Worm (Caenorhabditis elegans): Measurements from ENCODE around the gene vps-29.

Gene vps-29

ce11 chrIII:10132495-10133450, 19.9 kb upstream of the vps-29 start:
- TF ChIP-seq elt-1 (tag; optimal IDR thresholded peaks at IDR 0.05) = no peak
- peak; percentile 42 for TF ChIP-seq nhr-25 (tag; optimal IDR thresholded peaks at IDR 0.05)
- no peak for TF ChIP-seq ztf-4 (tag; optimal IDR thresholded peaks at IDR 0.05)
- no peak for TF ChIP-seq lin-13 (GFP tag; optimal IDR thresholded peaks at IDR 0.05)
- TF ChIP-seq fos-1 (tag; optimal IDR thresholded peaks at IDR 0.05) = peak; percentile 46
- no peak for TF ChIP-seq nhr-11 (tag; optimal IDR thresholded peaks at IDR 0.05)
- peak; percentile 7 for TF ChIP-seq egl-27 (tag; optimal IDR thresholded peaks at IDR 0.05)
- TF ChIP-seq ceh-82 (tag; optimal IDR thresholded peaks at IDR 0.05) = no peak
- no peak for TF ChIP-seq unc-39 (tag; optimal IDR thresholded peaks at IDR 0.05)
- peak; percentile 20 for TF ChIP-seq Y55F3AM.14 (GFP tag; optimal IDR thresholded peaks at IDR 0.05)
- peak; percentile 8 for TF ChIP-seq crh-2 (tag; optimal IDR thresholded peaks at IDR 0.05)
- TF ChIP-seq blmp-1 (tag; optimal IDR thresholded peaks at IDR 0.05; ENCODE audit: insufficient read depth) = peak; percentile 45
- TF ChIP-seq nhr-6 (tag; optimal IDR thresholded peaks at IDR 0.05) = no peak
- peak; percentile 43 for TF ChIP-seq gmeb-1 (tag; optimal IDR thresholded peaks at IDR 0.05)
- TF ChIP-seq lin-39 (tag; optimal IDR thresholded peaks at IDR 0.05) = no peak
- TF ChIP-seq lsy-2 (tag; optimal IDR thresholded peaks at IDR 0.05) = peak in 1 of 2 experiments; percentile 25

DNA sequence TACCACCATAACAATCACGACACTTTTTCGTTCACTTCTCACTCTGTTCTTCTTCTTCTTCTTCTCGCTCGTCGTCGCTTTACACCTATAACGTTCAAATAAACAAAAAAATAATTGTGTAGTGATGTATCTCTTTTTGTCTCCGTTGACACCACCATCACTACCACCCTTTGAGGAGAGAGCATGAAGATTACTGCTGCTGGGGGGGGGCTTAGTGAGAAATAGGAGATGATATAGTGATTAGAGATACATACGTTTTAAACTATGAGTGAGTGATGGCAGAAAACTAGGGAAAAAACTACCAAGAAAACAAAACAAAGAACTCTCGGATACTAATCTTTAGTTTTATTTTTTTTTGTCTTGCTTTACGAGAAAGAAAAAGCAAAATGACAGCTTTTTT, 13.5 kb upstream of the vps-29 start:
- TF ChIP-seq unc-62 (GFP tag; optimal IDR thresholded peaks at IDR 0.05) (no peak), blmp-1 (tag; optimal IDR thresholded peaks at IDR 0.05; ENCODE audit: insufficient read depth) (no peak), nhr-129 (tag; optimal IDR thresholded peaks at IDR 0.05) (peak; percentile 19), unc-55 (GFP tag; optimal IDR thresholded peaks at IDR 0.05) (peak; percentile 26), lsy-2 (tag; optimal IDR thresholded peaks at IDR 0.05) (peak in 1 of 2 experiments; percentile 34), ceh-82 (tag; optimal IDR thresholded peaks at IDR 0.05) (no peak), R02D3.7 (tag; optimal IDR thresholded peaks at IDR 0.05) (no peak), sma-9 (GFP tag; optimal IDR thresholded peaks at IDR 0.05) (peak; percentile 35), sma-9 (tag; optimal IDR thresholded peaks at IDR 0.05) (no peak)

ce11 chrIII:10123586-10124233, 10.9 kb upstream of the vps-29 start, which contains the start of gene ttll-4:
TSS of gene ttll-4 (plus strand) at chrIII:10124183.
- TF ChIP-seq C34F6.9 (tag; optimal IDR thresholded peaks at IDR 0.05) (peak; percentile 55), ceh-82 (tag; optimal IDR thresholded peaks at IDR 0.05) (no peak), sma-9 (GFP tag; optimal IDR thresholded peaks at IDR 0.05) (peak; percentile 23), sma-9 (tag; optimal IDR thresholded peaks at IDR 0.05) (no peak), unc-55 (GFP tag; optimal IDR thresholded peaks at IDR 0.05) (peak; percentile 44), ZK546.5 (tag; optimal IDR thresholded peaks at IDR 0.05) (no peak), lsy-2 (tag; optimal IDR thresholded peaks at IDR 0.05) (peak; percentile 50 to 59), nhr-237 (tag; optimal IDR thresholded peaks at IDR 0.05) (no peak), zag-1 (tag; optimal IDR thresholded peaks at IDR 0.05) (peak; percentile 1), mab-5 (tag; optimal IDR thresholded peaks at IDR 0.05) (no peak), sma-3 (GFP tag; optimal IDR thresholded peaks at IDR 0.05) (peak; percentile 1), nhr-129 (tag; optimal IDR thresholded peaks at IDR 0.05) (peak; percentile 14), lin-13 (GFP tag; optimal IDR thresholded peaks at IDR 0.05) (peak; percentile 53), F13H6.1 (tag; optimal IDR thresholded peaks at IDR 0.05) (peak; percentile 49), lin-39 (tag; optimal IDR thresholded peaks at IDR 0.05) (no peak), elt-1 (tag; optimal IDR thresholded peaks at IDR 0.05) (no peak)

DNA sequence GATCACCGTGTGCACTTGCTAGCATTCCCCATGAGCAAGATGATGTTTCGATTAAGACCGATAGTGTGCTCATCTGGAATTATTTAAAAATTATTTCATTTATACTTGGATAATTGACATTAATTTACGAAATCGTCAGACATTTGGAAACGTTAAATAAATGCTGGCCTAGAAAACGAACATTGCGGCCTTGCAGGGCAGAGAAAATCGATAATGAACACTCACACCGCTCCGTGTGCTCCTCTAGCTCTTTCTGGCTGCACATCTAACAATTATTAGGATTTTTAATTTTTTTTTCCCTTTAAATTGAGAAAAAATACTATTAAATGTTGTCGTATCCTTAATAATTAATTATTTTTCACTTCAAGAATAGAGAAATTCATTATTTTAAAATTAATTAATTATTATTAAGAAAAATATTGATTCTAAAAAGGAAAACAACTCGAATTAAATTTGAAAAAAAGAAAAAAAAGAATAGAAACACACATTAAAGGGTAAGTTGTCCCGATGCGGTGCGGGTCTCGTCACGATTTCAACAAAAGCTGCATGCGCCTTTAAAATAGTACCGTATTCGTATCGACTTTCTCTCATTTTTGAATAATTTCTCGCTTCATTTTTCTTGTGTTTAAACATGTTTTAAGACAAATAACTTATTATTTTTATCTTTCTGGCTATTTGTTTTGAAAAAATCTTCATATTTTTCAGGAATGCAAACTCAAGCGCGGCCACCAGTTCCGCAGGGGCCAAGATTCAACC, 7.4 kb upstream of the vps-29 start, which contains the start of the genes gtf-2H3 and ham-3:
Gene gtf-2H3, minus strand, starts transcription at position 73 of the 756 bp plus-strand sequence.
Gene ham-3, plus strand, starts transcription at position 706 of the 756 bp plus-strand sequence.
- TF ChIP-seq nhr-25 (tag; optimal IDR thresholded peaks at IDR 0.05) (no peak), lsy-2 (tag; optimal IDR thresholded peaks at IDR 0.05) (peak in 1 of 2 experiments; percentile 13), C34F6.9 (tag; optimal IDR thresholded peaks at IDR 0.05) (peak; percentile 40), unc-39 (tag; optimal IDR thresholded peaks at IDR 0.05) (no peak), nhr-77 (tag; optimal IDR thresholded peaks at IDR 0.05) (no peak), unc-55 (GFP tag; optimal IDR thresholded peaks at IDR 0.05) (peak; percentile 34), dmd-4 (tag; optimal IDR thresholded peaks at IDR 0.05) (no peak), nhr-6 (tag; optimal IDR thresholded peaks at IDR 0.05) (no peak), sma-3 (GFP tag; optimal IDR thresholded peaks at IDR 0.05) (no peak), lin-39 (tag; optimal IDR thresholded peaks at IDR 0.05) (no peak)

All from whole organism, L2 larva.